Worm (Caenorhabditis elegans) whole organism, L3 larva: ENCODE measurements around the gene B0250.18.

Experiments
- R02D3.7 ChIP-seq: fragments of 150-350 bp; optimal IDR thresholded peaks from 2 replicates; lab custom pipeline; 2014; ENCODE audit warnings: missing biosample characterization, missing genetic modification characterization
- ZK546.5 ChIP-seq: sonication (generic microtip); optimal IDR thresholded peaks from 2 replicates; lab custom pipeline; 2017; ENCODE audit warnings: missing biosample characterization, missing genetic modification characterization
- aly-2 ChIP-seq: fragments of 150-350 bp; optimal IDR thresholded peaks from 2 replicates; lab custom pipeline; 2014; ENCODE audit warnings: missing biosample characterization, missing genetic modification characterization
- ama-1 ChIP-seq: fragments of 150-350 bp; optimal IDR thresholded peaks from 2 replicates; lab custom pipeline; 2018
- ceh-82 ChIP-seq: fragments of 150-350 bp; optimal IDR thresholded peaks from 2 replicates; lab custom pipeline; 2014; ENCODE audit warnings: missing biosample characterization, missing genetic modification characterization
- ceh-9 ChIP-seq: sonication (generic microtip); optimal IDR thresholded peaks from 2 replicates; lab custom pipeline; 2018; ENCODE audit warnings: missing biosample characterization, missing genetic modification characterization
- egl-27 ChIP-seq: sonication (generic microtip); optimal IDR thresholded peaks from 4 replicates; lab custom pipeline; 2017; ENCODE audit warnings: missing biosample characterization, missing genetic modification reagents, missing genetic modification characterization
- elt-1 ChIP-seq: fragments of 150-350 bp; optimal IDR thresholded peaks from 2 replicates; lab custom pipeline; 2014; ENCODE audit warnings: missing biosample characterization, missing genetic modification characterization
- elt-2 ChIP-seq: sonication (generic microtip); optimal IDR thresholded peaks from 2 replicates; lab custom pipeline; 2016; ENCODE audit warnings: missing genetic modification reagents, mild to moderate bottlenecking, missing genetic modification characterization, missing compliant biosample characterization
- eor-1 ChIP-seq, 2 experiments: fragments of 150-350 bp; optimal IDR thresholded peaks; 2 replicates each; lab custom pipeline; 2014 to 2018; ENCODE audit warnings: missing biosample characterization in 2 of 2, missing genetic modification characterization in 2 of 2
- fkh-2 ChIP-seq: fragments of 150-350 bp; optimal IDR thresholded peaks from 2 replicates; lab custom pipeline; 2014; ENCODE audit warnings: missing biosample characterization, missing genetic modification reagents, missing genetic modification characterization
- fos-1 ChIP-seq: fragments of 150-350 bp; optimal IDR thresholded peaks from 2 replicates; lab custom pipeline; 2014; ENCODE audit warnings: missing biosample characterization, missing genetic modification characterization
- lin-15B ChIP-seq: fragments of 150-350 bp; optimal IDR thresholded peaks from 2 replicates; lab custom pipeline; 2014; ENCODE audit warnings: missing biosample characterization, missing genetic modification characterization
- lin-39 ChIP-seq: fragments of 150-350 bp; optimal IDR thresholded peaks from 2 replicates; lab custom pipeline; 2018; ENCODE audit warnings: missing biosample characterization, missing genetic modification reagents, missing genetic modification characterization
- mdl-1 ChIP-seq: fragments of 150-350 bp; optimal IDR thresholded peaks from 2 replicates; lab custom pipeline; 2014; ENCODE audit warnings: missing biosample characterization, missing genetic modification characterization
- mml-1 ChIP-seq: fragments of 150-350 bp; sonication (generic microtip); optimal IDR thresholded peaks from 3 replicates; lab custom pipeline; 2014; ENCODE audit warnings: missing biosample characterization, missing genetic modification characterization
- nfya-1 ChIP-seq: sonication (generic microtip); optimal IDR thresholded peaks from 2 replicates; lab custom pipeline; 2017; ENCODE audit warnings: missing genetic modification characterization, mild to moderate bottlenecking, missing compliant biosample characterization, antibody characterized with exemption, moderate library complexity; ENCODE audit not compliant: insufficient read depth
- nhr-12 ChIP-seq: fragments of 150-350 bp; optimal IDR thresholded peaks from 2 replicates; lab custom pipeline; 2014; ENCODE audit warnings: missing biosample characterization, missing genetic modification characterization
- nhr-23 ChIP-seq: fragments of 150-350 bp; optimal IDR thresholded peaks from 2 replicates; lab custom pipeline; 2014; ENCODE audit warnings: missing biosample characterization, missing genetic modification reagents, missing genetic modification characterization
- nhr-237 ChIP-seq: fragments of 150-350 bp; optimal IDR thresholded peaks from 2 replicates; lab custom pipeline; 2014; ENCODE audit warnings: missing biosample characterization, missing genetic modification characterization
- nhr-25 ChIP-seq: sonication (generic microtip); optimal IDR thresholded peaks from 2 replicates; lab custom pipeline; 2017; ENCODE audit warnings: missing biosample characterization, missing genetic modification characterization
- nhr-28 ChIP-seq: fragments of 150-350 bp; optimal IDR thresholded peaks from 2 replicates; lab custom pipeline; 2014; ENCODE audit warnings: missing biosample characterization, missing genetic modification characterization
- nhr-67 ChIP-seq: fragments of 150-350 bp; optimal IDR thresholded peaks from 2 replicates; lab custom pipeline; 2014; ENCODE audit warnings: missing biosample characterization, missing genetic modification characterization
- nhr-76 ChIP-seq: fragments of 150-350 bp; sonication (generic microtip); optimal IDR thresholded peaks from 5 replicates; lab custom pipeline; 2014; ENCODE audit warnings: missing biosample characterization, missing genetic modification characterization
- nhr-77 ChIP-seq: fragments of 150-350 bp; optimal IDR thresholded peaks from 2 replicates; lab custom pipeline; 2014; ENCODE audit warnings: missing biosample characterization, missing genetic modification characterization
- pha-4 ChIP-seq: fragments of 150-350 bp; optimal IDR thresholded peaks from 2 replicates; lab custom pipeline; 2014; ENCODE audit warnings: missing biosample characterization, missing genetic modification reagents, missing genetic modification characterization
- pqm-1 ChIP-seq: fragments of 150-350 bp; optimal IDR thresholded peaks from 2 replicates; lab custom pipeline; 2017; ENCODE audit warnings: missing biosample characterization, missing genetic modification characterization, inconsistent platforms
- sea-2 ChIP-seq: fragments of 150-350 bp; sonication (generic microtip); optimal IDR thresholded peaks from 4 replicates; lab custom pipeline; 2014; ENCODE audit warnings: missing biosample characterization, missing genetic modification reagents, missing genetic modification characterization
- skn-1 ChIP-seq: fragments of 150-350 bp; optimal IDR thresholded peaks from 2 replicates; lab custom pipeline; 2014; ENCODE audit warnings: missing biosample characterization, missing genetic modification characterization
- snpc-4 ChIP-seq: fragments of 150-350 bp; optimal IDR thresholded peaks from 2 replicates; lab custom pipeline; 2014; ENCODE audit warnings: missing biosample characterization, missing genetic modification characterization
- tbx-2 ChIP-seq: sonication (generic microtip); optimal IDR thresholded peaks from 2 replicates; lab custom pipeline; 2016; ENCODE audit warnings: mild to moderate bottlenecking, missing genetic modification characterization, missing compliant biosample characterization
- unc-39 ChIP-seq: sonication (generic microtip); optimal IDR thresholded peaks from 4 replicates; lab custom pipeline; 2017; ENCODE audit warnings: missing biosample characterization, missing genetic modification characterization
- unc-62 ChIP-seq: fragments of 150-350 bp; sonication (generic microtip); optimal IDR thresholded peaks from 4 replicates; lab custom pipeline; 2014; ENCODE audit warnings: missing biosample characterization, missing genetic modification reagents, missing genetic modification characterization
- ztf-4 ChIP-seq: fragments of 150-350 bp; optimal IDR thresholded peaks from 2 replicates; lab custom pipeline; 2014; ENCODE audit warnings: missing biosample characterization, missing genetic modification characterization

B0250.18 gene

DNA sequence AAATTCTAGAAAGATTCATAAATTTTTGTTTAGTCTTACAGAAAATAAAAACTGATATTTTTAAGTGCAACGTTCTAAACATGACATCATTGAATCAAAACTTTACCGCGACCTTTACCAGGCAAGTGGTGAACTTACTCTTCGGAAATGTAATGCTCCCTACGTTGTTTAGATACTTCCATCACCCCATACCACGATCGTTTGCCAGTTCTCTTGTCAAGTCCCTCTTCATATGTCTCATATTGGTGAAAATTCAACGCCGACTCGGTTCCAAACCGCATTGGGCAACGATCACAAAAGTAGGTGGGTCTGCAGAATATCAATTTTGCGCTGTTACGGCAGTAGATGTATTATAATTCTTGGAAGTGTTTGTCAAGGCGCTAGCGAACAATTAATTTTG lies at the start of gene B0250.18:
Gene B0250.18, minus strand, starts transcription at position 101 of the 400 bp plus-strand sequence.
- TF ChIP-seq pha-4, result no peak
- no peak for TF ChIP-seq mml-1 (tag; lab: Kevin White, UChicago)
- TF ChIP-seq skn-1 (tag; lab: Kevin White, UChicago), result no peak
- TF ChIP-seq snpc-4 (tag; lab: Kevin White, UChicago), result no peak
- TF ChIP-seq lin-39 (tag; lab: Kevin White, UChicago), result no peak
- TF ChIP-seq elt-1 (tag; lab: Kevin White, UChicago), result no peak
- no peak for TF ChIP-seq fkh-2 (tag; lab: Kevin White, UChicago)
- TF ChIP-seq sea-2, result no peak
- TF ChIP-seq pqm-1 (tag; lab: Kevin White, UChicago), result no peak

DNA sequence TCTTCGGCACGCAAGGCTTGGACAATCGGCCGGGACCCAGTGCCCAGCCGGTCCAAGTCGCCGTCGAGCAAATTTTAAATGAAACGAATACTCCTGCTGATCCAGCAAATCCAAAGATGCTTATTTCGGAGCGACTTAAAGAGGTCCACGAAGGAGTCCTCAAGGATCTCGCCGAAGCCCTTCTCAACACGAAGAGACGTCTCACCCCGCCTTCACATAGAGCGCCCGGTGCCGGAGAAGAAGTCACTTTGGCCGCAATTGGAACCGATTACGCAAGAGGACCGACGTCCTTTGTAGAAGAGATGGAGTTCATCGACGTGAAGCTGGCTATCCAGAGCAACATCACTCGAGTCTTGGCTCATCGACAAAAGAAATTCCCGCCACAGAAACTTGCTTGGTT lies 48.7 kb upstream of the B0250.18 start:
- TF ChIP-seq fos-1 (tag; lab: Kevin White, UChicago) (no peak), nhr-28 (no peak), eor-1 (tag; optimal IDR thresholded peaks at IDR 0.05; lab: Kevin White, UChicago) (no peak), aly-2 (tag; lab: Kevin White, UChicago) (no peak), lin-39 (tag; lab: Kevin White, UChicago) (no peak), fkh-2 (tag; lab: Kevin White, UChicago) (no peak), mdl-1 (tag; lab: Kevin White, UChicago) (no peak), pqm-1 (tag; lab: Kevin White, UChicago) (no peak), nhr-67 (tag; lab: Kevin White, UChicago) (no peak), unc-62 (GFP tag; lab: Kevin White, UChicago) (no peak), tbx-2 (tag; lab: Kevin White, UChicago) (no peak), ceh-82 (tag; lab: Kevin White, UChicago) (no peak), snpc-4 (tag; lab: Kevin White, UChicago) (no peak), nhr-12 (no peak), elt-2 (tag; lab: Kevin White, UChicago) (no peak), ama-1 (lab: Kevin White, UChicago) (no peak), nhr-25 (no peak)

DNA sequence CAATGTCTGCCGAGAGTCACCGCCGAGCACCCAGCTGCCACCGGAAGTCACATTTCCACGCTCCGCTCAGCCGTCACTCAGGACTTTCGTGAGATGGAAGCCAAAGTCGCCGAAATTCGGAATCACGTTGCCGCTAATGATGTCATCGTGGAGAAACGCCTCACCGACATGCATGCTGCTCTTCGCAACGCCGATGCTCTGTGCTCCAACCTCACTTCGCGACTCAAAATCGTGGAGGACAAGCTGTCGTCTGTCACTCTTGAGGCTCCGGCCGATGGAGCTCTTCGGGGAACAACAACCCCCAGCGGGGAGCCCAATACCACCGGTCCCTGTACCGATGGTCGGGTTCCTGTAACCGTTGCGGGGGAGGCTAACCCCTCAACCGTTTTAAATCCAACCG lies 45.8 kb upstream of the B0250.18 start:
- no peak for TF ChIP-seq nhr-76
- no peak for TF ChIP-seq ztf-4
- no peak for TF ChIP-seq mdl-1 (tag; lab: Kevin White, UChicago)

DNA sequence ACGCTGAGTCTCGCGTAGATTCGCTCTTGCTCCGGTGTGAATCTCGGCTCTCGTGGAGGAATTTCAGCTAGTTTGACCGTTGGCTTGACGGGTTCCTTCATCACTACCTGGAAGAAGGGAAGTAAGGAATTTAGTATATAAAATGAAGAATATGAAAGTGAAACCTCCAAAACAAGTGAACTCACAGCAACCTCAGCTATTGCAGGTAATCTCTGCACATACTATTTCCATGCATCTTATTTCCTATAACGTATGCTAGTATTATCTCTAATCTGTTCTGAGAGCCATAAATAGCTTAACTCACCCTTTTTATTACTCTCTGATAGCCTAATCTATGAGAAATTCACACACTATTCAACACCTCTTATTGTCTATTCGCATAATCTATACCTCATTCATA lies 44.3 kb upstream of the B0250.18 start, which contains the start of gene Y38H6C.4:
Gene Y38H6C.4, minus strand, starts transcription at position 101 of the 400 bp plus-strand sequence.
- no peak for TF ChIP-seq snpc-4 (tag; lab: Kevin White, UChicago)
- TF ChIP-seq nhr-67 (tag; lab: Kevin White, UChicago), result no peak
- no peak for TF ChIP-seq egl-27
- TF ChIP-seq ceh-9 (tag; lab: Kevin White, UChicago), result no peak
- TF ChIP-seq R02D3.7, result no peak
- TF ChIP-seq nhr-28, result no peak
- TF ChIP-seq elt-1 (tag; lab: Kevin White, UChicago), result no peak
- TF ChIP-seq nhr-237 (tag; lab: Kevin White, UChicago), result no peak
- no peak for TF ChIP-seq nhr-77 (tag; lab: Kevin White, UChicago)
- TF ChIP-seq pqm-1 (tag; lab: Kevin White, UChicago), result no peak
- TF ChIP-seq fkh-2 (tag; lab: Kevin White, UChicago), result no peak
- TF ChIP-seq ZK546.5 (tag; lab: Kevin White, UChicago), result no peak
- TF ChIP-seq lin-39 (tag; lab: Kevin White, UChicago), result no peak
- TF ChIP-seq fos-1 (tag; lab: Kevin White, UChicago), result no peak
- TF ChIP-seq unc-39 (tag; lab: Kevin White, UChicago), result no peak
- no peak for TF ChIP-seq nhr-23
- TF ChIP-seq unc-62 (GFP tag; lab: Kevin White, UChicago), result no peak

DNA sequence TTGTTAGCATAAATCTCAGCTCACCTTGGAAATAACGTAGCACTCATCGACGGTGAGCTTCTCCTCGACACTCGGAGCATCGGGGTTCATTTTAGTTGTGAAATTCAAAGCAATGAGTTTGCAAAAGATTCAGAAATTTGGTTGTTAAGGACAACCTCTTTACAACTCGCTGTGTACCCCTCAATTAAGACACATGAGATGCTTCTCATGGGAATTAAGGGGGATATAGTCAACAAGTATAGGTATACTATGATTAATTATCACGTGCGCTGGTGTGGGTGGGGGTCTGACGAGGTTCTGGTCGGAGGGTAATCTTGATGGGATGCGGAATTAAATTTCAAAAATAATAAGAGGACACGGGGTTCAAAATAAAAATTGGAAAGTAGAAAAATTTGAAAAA lies 39.7 kb upstream of the B0250.18 start, which contains the start of gene dct-14:
Gene dct-14, minus strand, starts transcription at position 101 of the 400 bp plus-strand sequence.
- TF ChIP-seq lin-15B (tag; lab: Kevin White, UChicago) (no peak), nhr-12 (no peak), nfya-1 (tag; lab: Kevin White, UChicago) (no peak)
